Fruit fly (Drosophila melanogaster): ENCODE data around the gene Alms1a.

The Alms1a gene

dm6 chrX:4605313-4605712 lies 30.5 kb downstream of the Alms1a start:
- TF ChIP-seq Hr78 (GFP tag; optimal IDR thresholded peaks at IDR 0.05) (no peak), Vsx2 (GFP tag; optimal IDR thresholded peaks at IDR 0.05; ENCODE audit: partially characterized antibody) (no peak), Mio (GFP tag; optimal IDR thresholded peaks at IDR 0.05) (no peak), Sp1 (GFP tag; optimal IDR thresholded peaks at IDR 0.05) (no peak), h (GFP tag; optimal IDR thresholded peaks at IDR 0.05) (no peak), jim (GFP tag; optimal IDR thresholded peaks at IDR 0.05) (no peak), psq (GFP tag; optimal IDR thresholded peaks at IDR 0.05) (no peak), Rel (GFP tag; optimal IDR thresholded peaks at IDR 0.05) (no peak), Rel (tag; optimal IDR thresholded peaks at IDR 0.05) (no peak), Abd-B (GFP tag; optimal IDR thresholded peaks at IDR 0.05) (no peak), Hr83 (GFP tag; optimal IDR thresholded peaks at IDR 0.05; ENCODE audit: poor library complexity, severe bottlenecking) (no peak), woc (GFP tag; optimal IDR thresholded peaks at IDR 0.05) (no peak), sv (GFP tag; optimal IDR thresholded peaks at IDR 0.05) (no peak), CG32264 (GFP tag; optimal IDR thresholded peaks at IDR 0.05) (no peak), Jra (GFP tag; optimal IDR thresholded peaks at IDR 0.05) (no peak), br (GFP tag; optimal IDR thresholded peaks at IDR 0.05) (no peak), rgr (GFP tag; optimal IDR thresholded peaks at IDR 0.05) (no peak), OdsH (GFP tag; optimal IDR thresholded peaks at IDR 0.05) (no peak), Dfd (GFP tag; optimal IDR thresholded peaks at IDR 0.05) (no peak), usp (GFP tag; optimal IDR thresholded peaks at IDR 0.05) (no peak), HLH106 (tag; optimal IDR thresholded peaks at IDR 0.05) (no peak)

DNA sequence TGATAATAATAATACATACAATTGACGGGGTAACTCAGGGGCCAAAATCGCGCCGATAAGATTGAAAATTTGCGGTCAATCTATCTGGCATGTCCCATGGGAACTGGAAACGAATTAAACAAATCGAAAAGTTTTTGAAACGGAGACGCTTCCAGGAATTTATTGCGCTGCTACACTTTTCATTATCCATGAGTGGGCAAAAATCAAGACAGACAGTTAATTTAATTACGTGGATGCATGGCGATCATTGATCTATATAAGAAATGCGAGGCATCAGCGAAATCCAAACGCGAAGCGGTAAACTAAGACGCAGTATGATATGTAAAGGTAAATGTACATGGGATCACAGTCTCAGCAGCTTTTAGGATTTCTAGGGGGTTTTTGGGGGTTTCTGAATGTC lies 31.3 kb downstream of the Alms1a start:
- TF ChIP-seq Mio (GFP tag; optimal IDR thresholded peaks at IDR 0.05) (no peak), Sp1 (GFP tag; optimal IDR thresholded peaks at IDR 0.05) (no peak), Hr78 (GFP tag; optimal IDR thresholded peaks at IDR 0.05) (no peak), sv (GFP tag; optimal IDR thresholded peaks at IDR 0.05) (no peak), foxo (GFP tag; optimal IDR thresholded peaks at IDR 0.05) (no peak), pan (optimal IDR thresholded peaks at IDR 0.05) (no peak), GATAd (GFP tag; optimal IDR thresholded peaks at IDR 0.05) (no peak), Dif (GFP tag; optimal IDR thresholded peaks at IDR 0.05; ENCODE audit: partially characterized antibody) (no peak), brk (GFP tag; optimal IDR thresholded peaks at IDR 0.05) (no peak), br (GFP tag; optimal IDR thresholded peaks at IDR 0.05) (no peak), tai (GFP tag; optimal IDR thresholded peaks at IDR 0.05) (no peak), dl (GFP tag; optimal IDR thresholded peaks at IDR 0.05; ENCODE audit: insufficient read depth in 1 of 2, partially characterized antibody in 2 of 2) (no peak), Jra (GFP tag; optimal IDR thresholded peaks at IDR 0.05) (no peak), CG9705 (GFP tag; optimal IDR thresholded peaks at IDR 0.05) (no peak), fru (GFP tag; optimal IDR thresholded peaks at IDR 0.05) (no peak)

- TF ChIP-seq fru (GFP tag; optimal IDR thresholded peaks at IDR 0.05) (no peak), OdsH (GFP tag; optimal IDR thresholded peaks at IDR 0.05) (peak; percentile 17), Rel (GFP tag; optimal IDR thresholded peaks at IDR 0.05) (no peak), Rel (tag; optimal IDR thresholded peaks at IDR 0.05) (peak; percentile 58), GATAd (GFP tag; optimal IDR thresholded peaks at IDR 0.05) (no peak), foxo (GFP tag; optimal IDR thresholded peaks at IDR 0.05) (peak in 1 of 2 experiments; percentile 26), h (GFP tag; optimal IDR thresholded peaks at IDR 0.05) (peak; percentile 38), Abd-B (GFP tag; optimal IDR thresholded peaks at IDR 0.05) (no peak), Sp1 (GFP tag; optimal IDR thresholded peaks at IDR 0.05) (no peak), CG9705 (GFP tag; optimal IDR thresholded peaks at IDR 0.05) (no peak), lola (GFP tag; optimal IDR thresholded peaks at IDR 0.05) (no peak)
Observed at dm6 chrX:4604107-4604506, 31.7 kb downstream of the Alms1a start.

DNA sequence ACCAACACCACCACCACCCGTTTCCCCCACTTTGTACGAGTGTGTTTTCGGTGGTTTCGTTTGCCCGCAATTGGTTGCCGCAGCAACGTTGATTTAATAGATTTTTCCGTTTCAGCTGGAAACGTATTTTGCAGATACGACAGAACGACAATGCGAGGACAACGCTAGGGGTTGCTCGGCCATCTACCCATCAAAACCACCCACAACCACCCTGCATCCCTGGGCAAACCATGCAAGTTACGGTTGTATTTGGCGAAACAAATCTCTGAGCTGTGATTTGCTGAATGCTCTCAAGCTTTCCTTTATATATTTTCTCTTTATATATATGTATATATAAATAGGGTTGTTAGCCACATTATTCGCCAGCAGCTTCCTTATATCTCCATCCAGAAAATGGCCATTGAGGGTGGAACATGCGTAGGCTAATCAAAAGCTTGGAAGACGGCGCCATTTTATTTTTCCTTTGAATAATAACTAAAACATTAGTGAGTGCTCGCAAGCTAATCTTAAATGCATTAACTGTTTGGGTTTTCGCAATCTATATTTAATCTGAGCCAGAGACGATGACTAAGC lies 35.8 kb downstream of the Alms1a start:
- TF ChIP-seq jim (GFP tag; optimal IDR thresholded peaks at IDR 0.05) (no peak), Abd-B (GFP tag; optimal IDR thresholded peaks at IDR 0.05) (no peak), sage (GFP tag; optimal IDR thresholded peaks at IDR 0.05) (no peak), CrebA (GFP tag; optimal IDR thresholded peaks at IDR 0.05; ENCODE audit: borderline replicate concordance) (no peak), sv (GFP tag; optimal IDR thresholded peaks at IDR 0.05) (no peak), N (GFP tag; optimal IDR thresholded peaks at IDR 0.05) (no peak), Rel (GFP tag; optimal IDR thresholded peaks at IDR 0.05) (no peak), Rel (tag; optimal IDR thresholded peaks at IDR 0.05) (no peak), HLH106 (tag; optimal IDR thresholded peaks at IDR 0.05) (no peak), CG9705 (GFP tag; optimal IDR thresholded peaks at IDR 0.05) (no peak), Myc (optimal IDR thresholded peaks at IDR 0.05) (no peak)
